Fruit fly (Drosophila melanogaster): ENCODE data around the gene CG45079.

DNA sequence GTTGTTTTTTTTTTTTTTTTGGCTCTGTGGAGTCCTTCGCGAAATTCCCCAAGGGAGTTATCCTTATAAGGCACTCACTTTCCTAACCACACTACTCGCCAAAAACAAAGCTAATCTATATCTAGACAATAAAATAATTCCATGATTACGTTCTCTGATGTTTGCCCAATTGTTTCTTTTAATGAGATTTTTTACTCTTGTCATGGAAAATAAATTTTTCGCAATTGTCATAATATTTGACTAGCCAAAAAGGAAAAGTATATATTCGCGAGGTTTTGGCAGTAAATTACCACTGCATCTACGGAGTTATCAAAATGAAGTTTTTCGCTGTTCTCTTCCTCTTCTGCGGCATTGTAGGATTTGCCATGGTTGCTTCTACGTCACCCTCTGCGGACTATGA lies 4.1 kb upstream of the CG45079 start, which contains the start of gene CG34278:
- TF ChIP-seq CG8478 (optimal IDR thresholded peaks at IDR 0.05) (no peak), CTCF (optimal IDR thresholded peaks at IDR 0.05) (no peak)

Measured in S2 (cell line).